Fruit fly (Drosophila melanogaster) whole organism, embryonic: ENCODE measurements around the gene GstO3.

Experiments used
- CG10431 ChIP-seq: fragments of 200-800 bp; sonication (Bioruptor generic); optimal IDR thresholded peaks from 3 replicates; lab custom pipeline; 2018; ENCODE audit warnings: missing biosample characterization, mild to moderate bottlenecking, missing genetic modification characterization
- CG10959 ChIP-seq: fragments of 200-800 bp; sonication (Bioruptor generic); IDR thresholded peaks from 2 replicates; pipeline ENCODE4 v1.3.6; 2022; ENCODE audit warnings: missing biosample characterization, missing genetic modification characterization
- CG11247 ChIP-seq: fragments of 200-800 bp; sonication (Bioruptor generic); IDR thresholded peaks from 2 replicates; pipeline ENCODE4 v1.3.6; 2022; ENCODE audit warnings: missing biosample characterization, missing genetic modification characterization
- CG13894 ChIP-seq: fragments of 200-800 bp; sonication (Bioruptor generic); optimal IDR thresholded peaks from 3 replicates; lab custom pipeline; 2018; ENCODE audit warnings: missing biosample characterization, mild to moderate bottlenecking, missing genetic modification characterization, moderate library complexity
- CG15269 ChIP-seq: fragments of 200-800 bp; sonication (Bioruptor generic); optimal IDR thresholded peaks from 2 replicates; lab custom pipeline; 2018; ENCODE audit warnings: missing biosample characterization, mild to moderate bottlenecking, missing genetic modification characterization, moderate library complexity
- CG15601 ChIP-seq: fragments of 200-800 bp; sonication (Bioruptor generic); optimal IDR thresholded peaks from 3 replicates; lab custom pipeline; 2019; ENCODE audit warnings: missing biosample characterization, mild to moderate bottlenecking, missing genetic modification characterization, moderate library complexity
- CG1603 ChIP-seq: fragments of 200-800 bp; sonication (Bioruptor generic); optimal IDR thresholded peaks from 2 replicates; lab custom pipeline; 2019; ENCODE audit warnings: missing biosample characterization, mild to moderate bottlenecking, missing genetic modification characterization, moderate library complexity
- CG17186 ChIP-seq: fragments of 200-800 bp; sonication (Bioruptor generic); optimal IDR thresholded peaks from 3 replicates; lab custom pipeline; 2017; ENCODE audit warnings: missing biosample characterization, missing genetic modification reagents, missing genetic modification characterization
- CG17359 ChIP-seq: fragments of 200-800 bp; sonication (Bioruptor generic); optimal IDR thresholded peaks from 3 replicates; lab custom pipeline; 2018; ENCODE audit warnings: missing biosample characterization, mild to moderate bottlenecking, missing genetic modification characterization, moderate library complexity
- CG2116 ChIP-seq: fragments of 200-800 bp; sonication (Bioruptor generic); optimal IDR thresholded peaks from 3 replicates; lab custom pipeline; 2018; ENCODE audit warnings: missing biosample characterization, mild to moderate bottlenecking, missing genetic modification characterization
- CG30020 ChIP-seq: fragments of 200-800 bp; optimal IDR thresholded peaks from 2 replicates; lab custom pipeline; 2019; ENCODE audit warnings: missing biosample characterization, mild to moderate bottlenecking, missing genetic modification characterization, moderate library complexity
- CG30403 ChIP-seq: fragments of 200-800 bp; sonication (Bioruptor generic); optimal IDR thresholded peaks from 3 replicates; lab custom pipeline; 2016; ENCODE audit warnings: missing biosample characterization, missing genetic modification characterization
- CG32532 ChIP-seq: fragments of 200-800 bp; sonication (Bioruptor generic); IDR thresholded peaks from 2 replicates; pipeline ENCODE4 v1.3.6; 2022; ENCODE audit warnings: missing biosample characterization, missing genetic modification characterization
- CG34224 ChIP-seq: fragments of 200-800 bp; sonication (Bioruptor generic); IDR thresholded peaks from 3 replicates; pipeline ENCODE4 v1.3.6; 2022; ENCODE audit warnings: missing biosample characterization, missing genetic modification characterization; ENCODE audit not compliant: partially characterized antibody
- CG7839 ChIP-seq: fragments of 200-800 bp; sonication (Bioruptor generic); optimal IDR thresholded peaks from 3 replicates; lab custom pipeline; 2018; ENCODE audit warnings: missing biosample characterization, mild to moderate bottlenecking, missing genetic modification characterization, moderate library complexity
- CG7963 ChIP-seq: fragments of 200-800 bp; sonication (Bioruptor generic); IDR thresholded peaks from 3 replicates; pipeline ENCODE4 v1.3.6; 2022; ENCODE audit warnings: missing biosample characterization, missing genetic modification characterization; ENCODE audit not compliant: partially characterized antibody
- CG8924 ChIP-seq: fragments of 200-800 bp; optimal IDR thresholded peaks from 3 replicates; lab custom pipeline; 2019; ENCODE audit warnings: missing biosample characterization, mild to moderate bottlenecking, missing genetic modification characterization, moderate library complexity
- CG9932 ChIP-seq: fragments of 200-800 bp; sonication (Bioruptor generic); IDR thresholded peaks from 2 replicates; pipeline ENCODE4 v1.3.6; 2022; ENCODE audit warnings: missing biosample characterization, missing genetic modification characterization
- D19A ChIP-seq: fragments of 200-800 bp; optimal IDR thresholded peaks from 3 replicates; lab custom pipeline; 2019; ENCODE audit warnings: missing biosample characterization, mild to moderate bottlenecking, missing genetic modification characterization, moderate library complexity
- Dref ChIP-seq: fragments of 200-800 bp; sonication (Bioruptor generic); IDR thresholded peaks from 2 replicates; pipeline ENCODE4 v1.3.6; 2022; ENCODE audit warnings: missing biosample characterization, missing genetic modification characterization
- H15 ChIP-seq: fragments of 200-800 bp; sonication (Bioruptor generic); IDR thresholded peaks from 3 replicates; pipeline ENCODE4 v1.3.6; 2022; ENCODE audit warnings: missing biosample characterization, missing genetic modification characterization
- HLH4C ChIP-seq: fragments of 200-800 bp; sonication (Bioruptor generic); IDR thresholded peaks from 3 replicates; pipeline ENCODE4 v1.3.6; 2022; ENCODE audit warnings: missing biosample characterization, missing genetic modification characterization; ENCODE audit not compliant: partially characterized antibody
- HLHmδ ChIP-seq: fragments of 200-800 bp; sonication (Bioruptor generic); optimal IDR thresholded peaks from 2 replicates; lab custom pipeline; 2018; ENCODE audit warnings: missing biosample characterization, mild to moderate bottlenecking, missing genetic modification characterization, moderate library complexity
- Hr51 ChIP-seq, 2 experiments: fragments of 200-800 bp; sonication (Bioruptor generic); optimal IDR thresholded peaks; 2 replicates in 1 of 2; 3 replicates in 1 of 2; lab custom pipeline; 2016 to 2018; ENCODE audit warnings: missing biosample characterization in 2 of 2, missing genetic modification characterization in 2 of 2, mild to moderate bottlenecking in 1 of 2, moderate library complexity in 1 of 2
- Hsf ChIP-seq: fragments of 200-800 bp; sonication (Bioruptor generic); optimal IDR thresholded peaks from 3 replicates; lab custom pipeline; 2016; ENCODE audit warnings: missing biosample characterization, missing genetic modification characterization
- MBD-R2 ChIP-seq: fragments of 200-800 bp; sonication (Bioruptor generic); IDR thresholded peaks from 2 replicates; pipeline ENCODE4 v1.3.6; 2022; ENCODE audit warnings: missing biosample characterization, missing genetic modification characterization
- MTF-1 ChIP-seq: fragments of 200-800 bp; sonication (Bioruptor generic); optimal IDR thresholded peaks from 2 replicates; lab custom pipeline; 2018; ENCODE audit warnings: missing biosample characterization, mild to moderate bottlenecking, missing genetic modification characterization, borderline replicate concordance
- Mes4 ChIP-seq: fragments of 200-800 bp; sonication (Bioruptor generic); optimal IDR thresholded peaks from 2 replicates; lab custom pipeline; 2016; ENCODE audit warnings: missing biosample characterization, missing genetic modification characterization
- NFAT ChIP-seq: fragments of 200-800 bp; sonication (Bioruptor generic); IDR thresholded peaks from 2 replicates; pipeline ENCODE4 v1.3.6; 2022; ENCODE audit warnings: missing biosample characterization, missing genetic modification characterization
- Nf-YC ChIP-seq: fragments of 200-800 bp; optimal IDR thresholded peaks from 3 replicates; lab custom pipeline; 2019; ENCODE audit warnings: missing biosample characterization, mild to moderate bottlenecking, missing genetic modification characterization, moderate library complexity
- Opbp ChIP-seq: fragments of 200-800 bp; sonication (Bioruptor generic); IDR thresholded peaks from 3 replicates; pipeline ENCODE4 v1.3.6; 2022; ENCODE audit warnings: missing biosample characterization, missing genetic modification characterization; ENCODE audit not compliant: partially characterized antibody
- bbx ChIP-seq: fragments of 200-800 bp; sonication (Bioruptor generic); IDR thresholded peaks from 2 replicates; pipeline ENCODE4 v1.3.6; 2022; ENCODE audit warnings: missing biosample characterization, missing genetic modification characterization; ENCODE audit not compliant: partially characterized antibody
- cg ChIP-seq: fragments of 200-800 bp; sonication (Bioruptor generic); optimal IDR thresholded peaks from 3 replicates; lab custom pipeline; 2019; ENCODE audit warnings: missing biosample characterization, mild to moderate bottlenecking, missing genetic modification characterization, moderate library complexity
- da ChIP-seq: fragments of 200-800 bp; sonication (Bioruptor generic); optimal IDR thresholded peaks from 2 replicates; lab custom pipeline; 2016; ENCODE audit warnings: missing biosample characterization, missing genetic modification characterization
- dan ChIP-seq: fragments of 200-800 bp; sonication (Bioruptor generic); IDR thresholded peaks from 2 replicates; pipeline ENCODE4 v1.3.6; 2022; ENCODE audit warnings: missing biosample characterization, missing genetic modification characterization
- dmrt11E ChIP-seq: fragments of 200-800 bp; sonication (Bioruptor generic); optimal IDR thresholded peaks from 3 replicates; lab custom pipeline; 2018; ENCODE audit warnings: missing biosample characterization, mild to moderate bottlenecking, missing genetic modification characterization, moderate library complexity
- esg ChIP-seq: fragments of 200-800 bp; sonication (Bioruptor generic); conservative IDR thresholded peaks from 2 replicates; pipeline ENCODE4 v1.3.6; 2022; ENCODE audit warnings: missing biosample characterization, missing genetic modification characterization
- gro ChIP-seq: fragments of 200-800 bp; sonication (Bioruptor generic); optimal IDR thresholded peaks from 2 replicates; lab custom pipeline; 2016; ENCODE audit warnings: missing biosample characterization, missing genetic modification characterization
- lab ChIP-seq: fragments of 200-800 bp; sonication (Bioruptor generic); optimal IDR thresholded peaks from 3 replicates; lab custom pipeline; 2017; ENCODE audit warnings: missing biosample characterization, missing genetic modification characterization, mild to moderate bottlenecking, moderate library complexity, missing genetic modification reagents
- lbe ChIP-seq: fragments of 200-800 bp; sonication (Bioruptor generic); optimal IDR thresholded peaks from 2 replicates; lab custom pipeline; 2016; ENCODE audit warnings: missing biosample characterization, mild to moderate bottlenecking, missing genetic modification characterization
- lilli ChIP-seq: fragments of 200-800 bp; sonication (Bioruptor generic); optimal IDR thresholded peaks from 3 replicates; lab custom pipeline; 2016; ENCODE audit warnings: missing biosample characterization, missing genetic modification characterization
- mam ChIP-seq: fragments of 200-800 bp; sonication (Bioruptor generic); optimal IDR thresholded peaks from 3 replicates; lab custom pipeline; 2016; ENCODE audit warnings: missing biosample characterization, missing genetic modification characterization
- nerfin-1 ChIP-seq: fragments of 200-800 bp; sonication (Bioruptor generic); optimal IDR thresholded peaks from 3 replicates; lab custom pipeline; 2019; ENCODE audit warnings: missing biosample characterization, mild to moderate bottlenecking, missing genetic modification characterization, moderate library complexity
- slbo ChIP-seq: fragments of 200-800 bp; sonication (Bioruptor generic); IDR thresholded peaks from 2 replicates; pipeline ENCODE4 v1.3.6; 2022; ENCODE audit warnings: missing biosample characterization, missing genetic modification characterization
- vnd ChIP-seq: fragments of 200-800 bp; sonication (Bioruptor generic); IDR thresholded peaks from 3 replicates; pipeline ENCODE4 v1.3.6; 2022; ENCODE audit warnings: missing biosample characterization, missing genetic modification characterization; ENCODE audit not compliant: partially characterized antibody
- z ChIP-seq: fragments of 200-800 bp; sonication (Bioruptor generic); IDR thresholded peaks from 3 replicates; pipeline ENCODE4 v1.3.6; 2022; ENCODE audit warnings: missing biosample characterization, missing genetic modification characterization
- zen2 ChIP-seq: fragments of 200-800 bp; sonication (Bioruptor generic); IDR thresholded peaks from 3 replicates; pipeline ENCODE4 v1.3.6; 2022; ENCODE audit warnings: missing biosample characterization, missing genetic modification characterization; ENCODE audit not compliant: partially characterized antibody
- zfh2 ChIP-seq: fragments of 200-800 bp; sonication (Bioruptor generic); optimal IDR thresholded peaks from 2 replicates; lab custom pipeline; 2016; ENCODE audit warnings: missing biosample characterization, missing genetic modification characterization

Gene GstO3

dm6 chr3L:8524816-8525625 lies 6.3 kb downstream of the GstO3 start, which contains the start of the genes GstO1 and foi (continued):
- TF ChIP-seq zen2, result peak; percentile 94
- TF ChIP-seq CG11247 (GFP tag; lab: Robert Waterston, UW), result peak; percentile 54
- TF ChIP-seq CG17359 (tag; lab: Kevin White, UChicago), result peak; percentile 3
- TF ChIP-seq dan (GFP tag; lab: Robert Waterston, UW), result no peak
- peak; percentile 65; the same call in 1 of the 2 replicates for TF ChIP-seq CG32532 (GFP tag; lab: Robert Waterston, UW)
- TF ChIP-seq da (GFP tag; lab: Kevin White, UChicago), result no peak
- TF ChIP-seq CG10959, result no peak
- peak; percentile 41 for TF ChIP-seq mam (GFP tag; lab: Kevin White, UChicago)
- TF ChIP-seq CG13894 (tag; lab: Kevin White, UChicago), result peak; percentile 35
- peak; percentile 100 for TF ChIP-seq HLH4C (GFP tag; lab: Robert Waterston, UW)
- TF ChIP-seq NFAT (GFP tag; lab: Robert Waterston, UW), result peak; percentile 69
- TF ChIP-seq CG2116 (GFP tag; lab: Kevin White, UChicago), result peak; percentile 95
- TF ChIP-seq bbx (GFP tag; lab: Robert Waterston, UW), result peak; percentile 99
- TF ChIP-seq CG10431 (GFP tag; lab: Kevin White, UChicago), result peak; percentile 69
- peak; percentile 52 for TF ChIP-seq lbe (GFP tag; lab: Kevin White, UChicago)
- peak; percentile 37 for TF ChIP-seq gro (GFP tag; lab: Kevin White, UChicago)
- peak; percentile 7 for TF ChIP-seq CG7839 (tag; lab: Kevin White, UChicago)
- peak; percentile 3 for TF ChIP-seq CG15269 (tag; lab: Kevin White, UChicago)
- TF ChIP-seq CG9932, result peak; percentile 90
- peak; percentile 3 for TF ChIP-seq Hsf (GFP tag; lab: Kevin White, UChicago)
- no peak for TF ChIP-seq cg (GFP tag; lab: Kevin White, UChicago)
- TF ChIP-seq lilli (GFP tag; lab: Kevin White, UChicago), result peak; percentile 40
- TF ChIP-seq slbo (GFP tag; lab: Robert Waterston, UW), result peak; percentile 68
- peak; percentile 25 for TF ChIP-seq D19A (tag; lab: Kevin White, UChicago)
- TF ChIP-seq dmrt11E (tag; lab: Kevin White, UChicago), result no peak
- TF ChIP-seq lab, result peak; percentile 37
- peak; percentile 45 for TF ChIP-seq MTF-1
- TF ChIP-seq Hr51 (GFP tag; optimal IDR thresholded peaks at IDR 0.05; lab: Kevin White, UChicago), result peak; percentile 6 to 31
- peak; percentile 68 for TF ChIP-seq MBD-R2 (GFP tag; lab: Robert Waterston, UW)
- TF ChIP-seq CG1603, result peak; percentile 74
- TF ChIP-seq esg (GFP tag; lab: Robert Waterston, UW), result no peak
- TF ChIP-seq Dref (GFP tag; lab: Robert Waterston, UW), result peak; percentile 99
- peak; percentile 46 for TF ChIP-seq CG30020 (tag; lab: Kevin White, UChicago)
- peak; percentile 14 for TF ChIP-seq CG15601 (tag; lab: Kevin White, UChicago)
- TF ChIP-seq vnd (GFP tag; lab: Robert Waterston, UW), result peak; percentile 99
- TF ChIP-seq nerfin-1 (tag; lab: Kevin White, UChicago), result peak; percentile 22
- TF ChIP-seq HLHmδ (GFP tag; lab: Kevin White, UChicago), result peak; percentile 24
- peak; percentile 39 for TF ChIP-seq zfh2 (GFP tag; lab: Kevin White, UChicago)
- peak; percentile 94 for TF ChIP-seq CG34224 (GFP tag; lab: Robert Waterston, UW)
- TF ChIP-seq z (GFP tag; lab: Robert Waterston, UW), result no peak
- peak; percentile 39 for TF ChIP-seq CG30403 (GFP tag; lab: Kevin White, UChicago)
- TF ChIP-seq H15 (GFP tag; lab: Robert Waterston, UW), result no peak
- peak; percentile 14 for TF ChIP-seq Mes4
- peak; percentile 100 for TF ChIP-seq CG7963 (GFP tag; lab: Robert Waterston, UW)
- TF ChIP-seq Nf-YC (tag; lab: Kevin White, UChicago), result peak; percentile 54
- TF ChIP-seq CG17186 (GFP tag; lab: Kevin White, UChicago), result peak; percentile 18
- TF ChIP-seq Opbp (GFP tag; lab: Robert Waterston, UW), result peak; percentile 99
- TF ChIP-seq CG8924 (tag; lab: Kevin White, UChicago), result peak; percentile 90
